Worm (Caenorhabditis elegans) whole organism, L1 larva: ENCODE measurements around the gene C14A11.2.

ENCODE experiments used
- ama-1 ChIP-seq: fragments of 150-350 bp; optimal IDR thresholded peaks from 2 replicates; lab custom pipeline; 2014
- blmp-1 ChIP-seq: fragments of 150-350 bp; optimal IDR thresholded peaks from 2 replicates; lab custom pipeline; 2014; ENCODE audit warnings: missing biosample characterization, missing genetic modification characterization
- ceh-8 ChIP-seq: fragments of 200-800 bp; sonication (Bioruptor generic); optimal IDR thresholded peaks from 2 replicates; lab custom pipeline; 2018; ENCODE audit warnings: mild to moderate bottlenecking, missing genetic modification characterization, moderate library complexity, missing compliant biosample characterization
- dsc-1 ChIP-seq: sonication (generic microtip); optimal IDR thresholded peaks from 2 replicates; lab custom pipeline; 2016; ENCODE audit warnings: mild to moderate bottlenecking, missing genetic modification characterization, missing compliant biosample characterization
- fkh-10 ChIP-seq: sonication (generic microtip); optimal IDR thresholded peaks from 2 replicates; lab custom pipeline; 2017; ENCODE audit warnings: missing biosample characterization, missing genetic modification reagents, missing genetic modification characterization
- isw-1 ChIP-seq: fragments of 200-800 bp; sonication (Bioruptor generic); IDR thresholded peaks from 2 replicates; pipeline ENCODE4 v1.3.6; 2022; ENCODE audit warnings: missing genetic modification characterization, missing compliant biosample characterization
- lin-39 ChIP-seq: fragments of 150-350 bp; optimal IDR thresholded peaks from 2 replicates; lab custom pipeline; 2014; ENCODE audit warnings: missing biosample characterization, missing genetic modification reagents, missing genetic modification characterization
- nhr-237 ChIP-seq: fragments of 150-350 bp; optimal IDR thresholded peaks from 2 replicates; lab custom pipeline; 2014; ENCODE audit warnings: missing biosample characterization, missing genetic modification characterization
- nhr-28 ChIP-seq: fragments of 150-350 bp; optimal IDR thresholded peaks from 2 replicates; lab custom pipeline; 2014; ENCODE audit warnings: missing biosample characterization, missing genetic modification characterization
- nhr-47 ChIP-seq: sonication (generic microtip); optimal IDR thresholded peaks from 2 replicates; lab custom pipeline; 2016; ENCODE audit warnings: mild to moderate bottlenecking, missing genetic modification characterization, moderate library complexity, missing compliant biosample characterization
- unc-62 ChIP-seq: fragments of 150-350 bp; optimal IDR thresholded peaks from 2 replicates; lab custom pipeline; 2014; ENCODE audit warnings: missing biosample characterization, missing genetic modification reagents, missing genetic modification characterization
- zip-4 ChIP-seq: fragments of 200-800 bp; sonication (Bioruptor generic); optimal IDR thresholded peaks from 2 replicates; lab custom pipeline; 2018; ENCODE audit warnings: mild to moderate bottlenecking, missing genetic modification characterization, moderate library complexity, missing compliant biosample characterization

DNA sequence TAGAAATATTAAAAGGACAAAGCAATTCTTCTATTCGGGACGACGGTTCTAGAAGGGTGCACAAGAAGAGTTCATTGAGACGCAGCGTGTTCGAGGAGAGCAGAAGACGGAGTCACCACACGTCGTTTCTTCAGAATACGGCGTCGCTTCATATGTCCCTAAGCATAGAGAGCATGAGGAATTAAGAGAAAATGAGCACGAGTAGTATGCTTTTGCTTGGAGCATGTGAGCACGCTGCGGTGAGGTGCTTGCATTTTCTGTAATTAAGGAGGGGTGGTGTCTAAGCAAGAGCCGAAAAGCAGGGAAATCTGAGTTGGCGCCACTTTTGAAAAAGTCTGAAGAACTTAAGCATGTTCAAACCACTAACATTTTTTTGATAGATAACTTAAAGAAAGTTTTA, 4.5 kb downstream of the C14A11.2 start, which contains the start of gene C14A11.5:
- TF ChIP-seq dsc-1 (tag; lab: Kevin White, UChicago), result peak; percentile 13
- no peak for TF ChIP-seq unc-62 (GFP tag; lab: Kevin White, UChicago)
- TF ChIP-seq isw-1, result no peak
- TF ChIP-seq nhr-28 (tag; lab: Kevin White, UChicago), result no peak
- TF ChIP-seq lin-39 (tag; lab: Kevin White, UChicago), result no peak
- TF ChIP-seq nhr-47 (tag; lab: Kevin White, UChicago), result peak; percentile 66
- TF ChIP-seq fkh-10, result peak; percentile 32
- no peak for TF ChIP-seq ceh-8 (GFP tag; lab: Kevin White, UChicago)
- TF ChIP-seq nhr-237, result no peak
- TF ChIP-seq ama-1, result no peak
- TF ChIP-seq zip-4, result no peak
- no peak for TF ChIP-seq blmp-1
